Fruit fly (Drosophila melanogaster) ovary, adult (tissue): ENCODE measurements around the gene klar.
A peak's percentile ranks its signal among the peaks of the same experiment; 100 is the strongest.

Source experiments
- CG17801 ChIP-seq: fragments of 200-800 bp; optimal IDR thresholded peaks from 2 replicates; lab custom pipeline; 2019; ENCODE audit warnings: missing biosample characterization, mild to moderate bottlenecking, missing genetic modification characterization, moderate library complexity; ENCODE audit not compliant: partially characterized antibody

The klar gene

dm6 chr3L:540089-540407 lies 366 bp downstream of the klar start:
- no peak for TF ChIP-seq CG17801 (GFP tag; lab: Kevin White, UChicago)

dm6 chr3L:539383-540088 lies 878 bp downstream of the klar start:
- TF ChIP-seq CG17801 (GFP tag; lab: Kevin White, UChicago): peak; percentile 70

DNA sequence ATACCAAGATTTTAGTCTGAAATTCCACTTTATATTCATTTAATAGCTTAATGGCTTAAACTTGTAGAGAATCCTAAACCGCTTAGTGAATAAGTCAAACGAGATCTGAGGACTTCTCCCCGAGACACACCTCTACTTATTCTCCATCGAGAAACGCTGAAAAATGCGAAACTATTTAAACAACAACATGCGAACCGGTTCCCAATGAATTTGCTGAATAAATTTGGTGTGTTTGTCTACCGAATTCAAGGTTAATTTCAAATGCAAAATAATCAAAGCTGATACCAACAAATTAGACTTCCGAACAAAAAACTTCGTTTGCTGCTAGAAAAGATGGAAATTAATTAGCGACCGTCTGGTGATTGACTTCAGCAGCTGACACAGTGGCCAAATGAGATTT lies 4.3 kb downstream of the klar start:
- no peak for TF ChIP-seq CG17801 (GFP tag; lab: Kevin White, UChicago)

- no peak for TF ChIP-seq CG17801 (GFP tag; lab: Kevin White, UChicago)
Observed at dm6 chr3L:533807-534206, 6.6 kb downstream of the klar start.

dm6 chr3L:531280-531853 lies 9.0 kb downstream of the klar start:
- TF ChIP-seq CG17801 (GFP tag; lab: Kevin White, UChicago): no peak

- no peak for TF ChIP-seq CG17801 (GFP tag; lab: Kevin White, UChicago)
Observed at dm6 chr3L:530813-531212, 9.6 kb downstream of the klar start.

- TF ChIP-seq CG17801 (GFP tag; lab: Kevin White, UChicago): no peak
Observed at dm6 chr3L:528037-528436, 12.4 kb downstream of the klar start, which contains the start of gene CG34269. Gene CG34269, plus strand, starts transcription at chr3L:528337.

dm6 chr3L:524246-524645 lies 16.2 kb downstream of the klar start:
- TF ChIP-seq CG17801 (GFP tag; lab: Kevin White, UChicago): no peak

DNA sequence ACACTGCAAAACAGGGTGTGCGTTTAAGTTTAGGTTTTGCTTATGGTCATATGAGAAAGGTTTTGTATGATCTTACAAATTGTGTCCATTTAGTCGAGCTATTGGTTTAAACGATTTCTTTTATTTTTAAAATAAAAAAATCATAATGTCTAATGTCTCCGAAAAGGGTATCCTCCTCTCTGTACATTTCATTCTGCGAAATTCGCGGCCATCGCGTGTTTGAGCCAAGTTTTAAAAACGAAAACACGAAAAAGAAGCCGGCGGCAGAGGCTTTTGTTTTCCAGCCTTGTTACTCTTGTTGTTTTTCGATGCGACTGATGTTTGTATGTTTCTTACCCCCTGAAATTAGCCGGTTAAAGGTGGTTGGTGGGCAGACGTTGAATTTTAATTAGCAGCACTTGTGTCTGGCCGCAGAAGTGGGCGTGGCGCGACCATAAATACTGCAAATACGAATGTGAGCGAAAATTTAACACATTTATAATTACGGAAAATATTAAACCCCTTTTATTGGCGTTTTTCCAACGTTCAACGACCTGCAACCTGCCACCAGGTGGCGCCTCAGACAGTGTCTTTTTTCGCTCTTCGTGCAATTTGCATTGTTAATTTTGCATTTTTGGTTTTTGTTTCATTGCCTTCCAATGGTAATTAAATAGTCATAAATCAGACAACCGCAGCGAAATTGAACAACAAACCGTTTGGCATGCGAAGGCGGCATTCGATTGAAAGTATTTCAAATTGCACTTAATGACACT lies 19.8 kb downstream of the klar start:
- no peak for TF ChIP-seq CG17801 (GFP tag; lab: Kevin White, UChicago)

DNA sequence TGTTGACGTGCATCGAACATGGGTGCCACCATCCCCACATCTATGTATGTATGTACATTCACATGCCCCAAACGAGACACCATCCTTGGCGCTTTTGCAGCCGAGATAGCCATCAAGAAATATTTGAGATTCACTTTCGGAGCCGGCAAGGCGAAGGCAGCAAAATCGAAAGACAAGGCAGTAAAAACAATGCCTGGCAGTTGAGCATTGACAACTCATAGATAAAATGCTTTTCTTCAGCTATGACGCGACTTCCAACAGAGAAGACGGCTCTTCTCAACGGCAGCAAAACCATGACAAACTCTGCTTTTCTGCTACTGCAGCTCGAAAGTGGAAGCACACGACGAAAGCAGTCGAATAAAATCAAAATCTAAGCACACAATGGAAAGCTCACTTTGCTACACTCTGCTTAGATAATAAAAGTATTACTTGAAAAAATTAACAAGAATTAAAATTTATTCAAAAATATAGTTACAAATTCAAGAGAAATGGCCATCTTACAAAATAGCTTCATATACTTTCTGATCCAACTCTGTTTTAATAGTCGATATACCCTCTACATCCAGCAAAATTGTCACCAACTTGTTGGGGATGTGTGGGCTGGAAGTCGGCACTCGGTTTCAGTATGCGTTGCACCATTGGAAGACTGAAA lies 23.3 kb downstream of the klar start:
- no peak for TF ChIP-seq CG17801 (GFP tag; lab: Kevin White, UChicago)

DNA sequence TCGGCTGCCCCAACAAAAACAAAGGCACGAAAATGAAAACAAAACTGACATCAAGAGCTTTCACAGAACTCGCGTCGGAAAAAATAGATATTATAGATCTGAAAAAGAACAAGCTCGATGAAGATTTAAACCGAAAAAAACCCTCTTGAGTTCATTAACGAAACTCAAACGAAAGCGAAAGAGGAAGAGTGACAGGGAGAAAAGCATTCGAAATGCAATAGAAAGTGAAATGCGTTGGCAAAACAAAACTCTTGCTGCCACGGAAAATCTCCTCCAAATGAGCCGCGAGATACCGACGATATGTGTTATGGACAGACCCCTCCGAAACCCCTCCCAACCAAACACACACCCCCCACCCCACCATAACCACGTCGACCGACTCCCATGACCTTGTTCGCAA lies 23.9 kb downstream of the klar start:
- TF ChIP-seq CG17801 (GFP tag; lab: Kevin White, UChicago): no peak

dm6 chr3L:515614-516013 lies 24.8 kb downstream of the klar start:
- TF ChIP-seq CG17801 (GFP tag; lab: Kevin White, UChicago): peak; percentile 61

- TF ChIP-seq CG17801 (GFP tag; lab: Kevin White, UChicago): no peak
Observed at dm6 chr3L:513656-514055, 26.8 kb downstream of the klar start.

dm6 chr3L:511755-512209 lies 28.6 kb downstream of the klar start:
- no peak for TF ChIP-seq CG17801 (GFP tag; lab: Kevin White, UChicago)

DNA sequence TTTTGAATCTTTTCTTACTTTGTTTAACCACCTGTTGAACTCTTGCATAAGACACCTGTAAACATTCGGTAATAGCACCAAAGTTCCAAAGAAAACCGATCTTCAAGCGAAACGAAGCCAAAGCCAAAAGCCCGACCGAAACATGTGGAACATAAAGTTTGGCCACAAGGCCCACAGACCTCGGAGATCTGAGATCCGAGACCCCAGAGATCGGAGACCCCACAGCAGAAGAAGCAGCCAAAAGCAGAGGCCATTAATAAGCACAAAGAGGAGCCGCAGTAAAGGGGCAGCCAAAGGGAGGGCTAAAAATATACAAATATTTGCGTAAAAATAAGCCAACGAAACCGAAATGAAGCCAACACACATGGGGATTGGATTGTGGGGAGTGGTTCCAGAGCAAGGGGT lies 29.6 kb downstream of the klar start:
- no peak for TF ChIP-seq CG17801 (GFP tag; lab: Kevin White, UChicago)
